Worm (Caenorhabditis elegans): ENCODE data around the gene ZK1127.5.
A peak's percentile ranks its signal among the peaks of the same experiment; 100 is the strongest.
"Not testable (repeated sequence)": the region's sequence is repeated elsewhere in the genome, so short reads cannot be mapped to it uniquely, and the experiment has no call there.

Gene ZK1127.5

ce11 chrII:7084021-7084420 is 33.5 kb downstream of the ZK1127.5 start, which contains the start of the genes T02G5.14 and T02G5.15:
T02G5.14 (plus strand) TSS chrII:7084321.
T02G5.15 (plus strand) TSS chrII:7084321.
- TF ChIP-seq F52B5.7 (tag; optimal IDR thresholded peaks at IDR 0.05); F57C9.4 (tag; optimal IDR thresholded peaks at IDR 0.05); lin-26 (GFP tag; IDR thresholded peaks at IDR 0.05): not testable (repeated sequence)

ce11 chrII:7088283-7088682 is 37.8 kb downstream of the ZK1127.5 start:
- peak; percentile 54 for TF ChIP-seq madf-8 (GFP tag; conservative IDR thresholded peaks at IDR 0.05)
- TF ChIP-seq madf-6 (GFP tag; IDR thresholded peaks at IDR 0.05): peak; percentile 73

ce11 chrII:7090085-7090484 is 39.6 kb downstream of the ZK1127.5 start:
- TF ChIP-seq somi-1 (GFP tag; optimal IDR thresholded peaks at IDR 0.05): no peak
- peak; percentile 84 for TF ChIP-seq hmg-1.2 (GFP tag; IDR thresholded peaks at IDR 0.05)

DNA sequence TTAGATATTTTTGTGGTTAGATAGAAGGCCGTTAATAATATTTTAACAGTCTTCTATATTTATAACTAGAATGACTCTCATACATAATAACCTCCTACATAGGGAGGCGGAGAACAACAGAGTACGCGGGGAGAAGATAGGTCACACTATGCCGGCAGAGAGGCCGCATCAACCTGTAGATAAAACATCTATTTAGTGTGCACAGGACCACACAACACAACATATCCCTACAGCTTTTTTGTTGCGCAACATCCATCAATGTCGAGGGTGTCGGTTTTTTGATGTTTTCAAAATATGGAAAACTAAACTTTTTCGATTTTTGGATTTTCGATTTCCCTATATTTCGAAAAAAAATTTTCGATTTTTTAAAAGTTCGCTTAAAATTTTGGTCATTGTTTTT is 40.4 kb downstream of the ZK1127.5 start:
- TF ChIP-seq dpl-1 (GFP tag; optimal IDR thresholded peaks at IDR 0.05) (no peak), C06A6.2 (GFP tag; conservative IDR thresholded peaks at IDR 0.05) (no peak), cebp-1 (GFP tag; IDR thresholded peaks at IDR 0.05) (no peak), cebp-1 (tag; optimal IDR thresholded peaks at IDR 0.05) (no peak), B0261.1 (tag; optimal IDR thresholded peaks at IDR 0.05) (no peak), pbrm-1 (GFP tag; IDR thresholded peaks at IDR 0.05) (no peak), Y67H2A.10 (GFP tag; conservative IDR thresholded peaks at IDR 0.05) (no peak)

DNA sequence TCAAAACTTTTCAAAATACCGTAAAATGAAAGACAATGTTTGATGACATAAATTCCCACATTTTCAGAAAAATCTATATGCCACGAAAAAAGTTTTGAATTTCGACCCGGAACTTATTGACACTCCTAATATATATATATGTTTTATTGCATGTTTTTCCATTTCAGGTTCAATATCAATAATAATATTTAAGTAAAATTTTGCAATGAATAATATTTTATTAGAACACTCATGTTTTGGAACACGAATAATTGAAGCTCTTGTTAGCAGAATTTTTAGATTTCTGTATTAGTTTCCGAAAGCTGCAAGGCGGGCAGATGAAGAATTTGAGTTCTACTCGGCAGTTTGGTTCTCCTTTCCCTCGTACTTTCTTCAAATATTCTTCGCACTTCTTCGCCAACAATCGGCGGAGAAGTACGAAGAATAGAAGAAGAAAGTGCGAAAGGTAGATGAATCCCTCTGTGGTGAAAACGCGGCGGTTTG is 42.9 kb downstream of the ZK1127.5 start, which contains the start of gene T02G5.3:
T02G5.3 (plus strand) TSS at position 51 of the 483 bp plus-strand sequence.
- no peak for TF ChIP-seq mcd-1 (GFP tag; IDR thresholded peaks at IDR 0.05)
- no peak for TF ChIP-seq akir-1 (GFP tag; optimal IDR thresholded peaks at IDR 0.05)
- TF ChIP-seq Y53F4B.3 (GFP tag; IDR thresholded peaks at IDR 0.05): no peak
- TF ChIP-seq cebp-1 (GFP tag; IDR thresholded peaks at IDR 0.05): no peak
- TF ChIP-seq cebp-1 (tag; optimal IDR thresholded peaks at IDR 0.05): no peak
- TF ChIP-seq Y67H2A.10 (GFP tag; conservative IDR thresholded peaks at IDR 0.05): no peak
- TF ChIP-seq attf-5 (GFP tag; optimal IDR thresholded peaks at IDR 0.05): no peak

ce11 chrII:7095970-7096369 is 45.5 kb downstream of the ZK1127.5 start:
- peak; percentile 58 for TF ChIP-seq madf-6 (GFP tag; IDR thresholded peaks at IDR 0.05)
- no peak for TF ChIP-seq snpc-3.4 (tag; optimal IDR thresholded peaks at IDR 0.05)
- TF ChIP-seq xnd-1 (tag; optimal IDR thresholded peaks at IDR 0.05): peak; percentile 22
- TF ChIP-seq Y53G8AR.9 (GFP tag; conservative IDR thresholded peaks at IDR 0.05): no peak
- TF ChIP-seq lin-26 (GFP tag; IDR thresholded peaks at IDR 0.05): 0 out of 2 replicates have a peak, but pooled peaks have one; percentile 43
- TF ChIP-seq akir-1 (GFP tag; optimal IDR thresholded peaks at IDR 0.05): no peak
- peak; percentile 18 for TF ChIP-seq him-1 (tag; optimal IDR thresholded peaks at IDR 0.05)

- TF ChIP-seq D2030.7 (GFP tag; IDR thresholded peaks at IDR 0.05) (0 out of 2 replicates have a peak, but pooled peaks have one; percentile 10), madf-8 (GFP tag; conservative IDR thresholded peaks at IDR 0.05) (peak; percentile 98), Y56A3A.18 (GFP tag; IDR thresholded peaks at IDR 0.05) (no peak), lin-54 (GFP tag; optimal IDR thresholded peaks at IDR 0.05) (no peak), madf-6 (GFP tag; IDR thresholded peaks at IDR 0.05) (peak; percentile 99), snpc-1.1 (tag; optimal IDR thresholded peaks at IDR 0.05; ENCODE audit: insufficient read depth) (no peak), snpc-3.4 (tag; optimal IDR thresholded peaks at IDR 0.05) (peak; percentile 11), F33H1.4 (GFP tag; IDR thresholded peaks at IDR 0.05) (peak; percentile 58), him-1 (tag; optimal IDR thresholded peaks at IDR 0.05) (peak; percentile 21), efl-1 (GFP tag; optimal IDR thresholded peaks at IDR 0.05) (peak; percentile 30), xnd-1 (tag; optimal IDR thresholded peaks at IDR 0.05) (peak; percentile 88), lsl-1 (GFP tag; optimal IDR thresholded peaks at IDR 0.05) (peak; percentile 89), ceh-91 (GFP tag; IDR thresholded peaks at IDR 0.05) (0 out of 2 replicates have a peak, but pooled peaks have one; percentile 8)
These were observed 48.1 kb downstream of the ZK1127.5 start, which contains the start of gene mct-5 for ce11 chrII:7098578-7098977. mct-5 (minus strand) TSS chrII:7098593.
